Worm (Caenorhabditis elegans) whole organism, L2 larva: Measurements from ENCODE around the gene C53B7.2.

Experiments used
- C34F6.9 ChIP-seq: fragments of 150-350 bp; optimal IDR thresholded peaks from 2 replicates; lab custom pipeline; 2014; ENCODE audit warnings: missing biosample characterization, missing genetic modification characterization
- F13H6.1 ChIP-seq: sonication (generic microtip); optimal IDR thresholded peaks from 2 replicates; lab custom pipeline; 2016; ENCODE audit warnings: missing genetic modification characterization, missing compliant biosample characterization
- R02D3.7 ChIP-seq: fragments of 150-350 bp; optimal IDR thresholded peaks from 2 replicates; lab custom pipeline; 2014; ENCODE audit warnings: missing biosample characterization, missing genetic modification characterization
- ZK546.5 ChIP-seq: sonication (generic microtip); optimal IDR thresholded peaks from 2 replicates; lab custom pipeline; 2017; ENCODE audit warnings: missing biosample characterization, missing genetic modification characterization
- alr-1 ChIP-seq: fragments of 150-350 bp; optimal IDR thresholded peaks from 2 replicates; lab custom pipeline; 2014; ENCODE audit warnings: missing biosample characterization, missing genetic modification characterization
- ama-1 ChIP-seq: fragments of 150-350 bp; optimal IDR thresholded peaks from 2 replicates; lab custom pipeline; 2018; ENCODE audit warnings: inconsistent platforms
- blmp-1 ChIP-seq: sonication (generic microtip); optimal IDR thresholded peaks from 2 replicates; lab custom pipeline; 2017; ENCODE audit warnings: missing genetic modification characterization, mild to moderate bottlenecking, missing compliant biosample characterization, antibody characterized with exemption, moderate library complexity; ENCODE audit not compliant: insufficient read depth
- crh-2 ChIP-seq: sonication (generic microtip); optimal IDR thresholded peaks from 2 replicates; lab custom pipeline; 2017; ENCODE audit warnings: missing biosample characterization, missing genetic modification characterization
- dmd-4 ChIP-seq: sonication (generic microtip); optimal IDR thresholded peaks from 2 replicates; lab custom pipeline; 2017; ENCODE audit warnings: missing biosample characterization, missing genetic modification characterization
- elt-1 ChIP-seq: fragments of 150-350 bp; optimal IDR thresholded peaks from 2 replicates; lab custom pipeline; 2014; ENCODE audit warnings: missing biosample characterization, missing genetic modification characterization
- fos-1 ChIP-seq: fragments of 150-350 bp; optimal IDR thresholded peaks from 2 replicates; lab custom pipeline; 2014; ENCODE audit warnings: missing biosample characterization, missing genetic modification characterization
- lin-11 ChIP-seq: fragments of 150-350 bp; sonication (generic microtip); optimal IDR thresholded peaks from 2 replicates; lab custom pipeline; 2014; ENCODE audit warnings: missing biosample characterization, missing genetic modification characterization, inconsistent platforms, mixed read lengths
- lin-39 ChIP-seq: fragments of 150-350 bp; optimal IDR thresholded peaks from 2 replicates; lab custom pipeline; 2014; ENCODE audit warnings: missing biosample characterization, missing genetic modification reagents, missing genetic modification characterization
- lsy-2 ChIP-seq, 2 experiments: fragments of 150-350 bp in 1 of 2; sonication (generic microtip) in 1 of 2; optimal IDR thresholded peaks; 2 replicates each; lab custom pipeline; 2014 to 2017; ENCODE audit warnings: missing biosample characterization in 2 of 2, missing genetic modification characterization in 2 of 2
- mab-5 ChIP-seq: fragments of 150-350 bp; optimal IDR thresholded peaks from 2 replicates; lab custom pipeline; 2014; ENCODE audit warnings: missing biosample characterization, missing genetic modification characterization
- mbf-1 ChIP-seq: sonication (generic microtip); optimal IDR thresholded peaks from 2 replicates; lab custom pipeline; 2017; ENCODE audit warnings: missing biosample characterization, missing genetic modification characterization
- mdl-1 ChIP-seq, 2 experiments: fragments of 150-350 bp in 1 of 2; sonication (generic microtip) in 1 of 2; optimal IDR thresholded peaks; 2 replicates each; lab custom pipeline; 2017; ENCODE audit warnings: missing biosample characterization in 2 of 2, missing genetic modification characterization in 2 of 2
- nhr-10 ChIP-seq: sonication (generic microtip); optimal IDR thresholded peaks from 2 replicates; lab custom pipeline; 2017; ENCODE audit warnings: missing biosample characterization, missing genetic modification characterization
- nhr-21 ChIP-seq: fragments of 150-350 bp; optimal IDR thresholded peaks from 2 replicates; lab custom pipeline; 2014; ENCODE audit warnings: missing biosample characterization, missing genetic modification characterization
- nhr-23 ChIP-seq: fragments of 150-350 bp; optimal IDR thresholded peaks from 2 replicates; lab custom pipeline; 2014; ENCODE audit warnings: missing biosample characterization, missing genetic modification reagents, missing genetic modification characterization
- nhr-237 ChIP-seq: fragments of 150-350 bp; optimal IDR thresholded peaks from 2 replicates; lab custom pipeline; 2014; ENCODE audit warnings: missing biosample characterization, missing genetic modification characterization
- nhr-25 ChIP-seq: fragments of 150-350 bp; sonication (generic microtip); optimal IDR thresholded peaks from 3 replicates; lab custom pipeline; 2014; ENCODE audit warnings: missing biosample characterization, missing genetic modification characterization
- nhr-6 ChIP-seq: fragments of 150-350 bp; optimal IDR thresholded peaks from 2 replicates; lab custom pipeline; 2014; ENCODE audit warnings: missing biosample characterization, missing genetic modification characterization
- nhr-77 ChIP-seq: fragments of 150-350 bp; optimal IDR thresholded peaks from 2 replicates; lab custom pipeline; 2014; ENCODE audit warnings: missing biosample characterization, missing genetic modification characterization
- peb-1 ChIP-seq: fragments of 150-350 bp; optimal IDR thresholded peaks from 2 replicates; lab custom pipeline; 2014; ENCODE audit warnings: missing biosample characterization, missing genetic modification characterization
- sem-4 ChIP-seq: fragments of 150-350 bp; optimal IDR thresholded peaks from 2 replicates; lab custom pipeline; 2014; ENCODE audit warnings: missing biosample characterization, missing genetic modification reagents, missing genetic modification characterization
- sma-3 ChIP-seq: sonication (generic microtip); optimal IDR thresholded peaks from 2 replicates; lab custom pipeline; 2016; ENCODE audit warnings: missing genetic modification reagents, missing genetic modification characterization, missing compliant biosample characterization
- sma-9 ChIP-seq, 2 experiments: fragments of 150-350 bp in 1 of 2; sonication (generic microtip) in 1 of 2; optimal IDR thresholded peaks; 2 replicates each; lab custom pipeline; 2014 to 2016; ENCODE audit warnings: missing genetic modification characterization in 2 of 2, mild to moderate bottlenecking in 1 of 2, missing biosample characterization in 1 of 2, missing compliant biosample characterization in 1 of 2, missing genetic modification reagents in 1 of 2, moderate library complexity in 1 of 2
- snpc-4 ChIP-seq: fragments of 150-350 bp; optimal IDR thresholded peaks from 2 replicates; lab custom pipeline; 2014; ENCODE audit warnings: missing biosample characterization, missing genetic modification characterization
- unc-55 ChIP-seq: fragments of 150-350 bp; sonication (generic microtip); optimal IDR thresholded peaks from 3 replicates; lab custom pipeline; 2014; ENCODE audit warnings: missing biosample characterization, missing genetic modification reagents, missing genetic modification characterization
- unc-62 ChIP-seq: fragments of 150-350 bp; optimal IDR thresholded peaks from 2 replicates; lab custom pipeline; 2014; ENCODE audit warnings: missing biosample characterization, missing genetic modification reagents, missing genetic modification characterization
- ztf-1 ChIP-seq: fragments of 200-800 bp; sonication (Bioruptor generic); conservative IDR thresholded peaks from 2 replicates; pipeline ENCODE4 v1.3.6; 2022; ENCODE audit warnings: missing genetic modification characterization, missing compliant biosample characterization
- ztf-4 ChIP-seq: fragments of 150-350 bp; optimal IDR thresholded peaks from 2 replicates; lab custom pipeline; 2014; ENCODE audit warnings: missing biosample characterization, missing genetic modification characterization

Gene C53B7.2

DNA sequence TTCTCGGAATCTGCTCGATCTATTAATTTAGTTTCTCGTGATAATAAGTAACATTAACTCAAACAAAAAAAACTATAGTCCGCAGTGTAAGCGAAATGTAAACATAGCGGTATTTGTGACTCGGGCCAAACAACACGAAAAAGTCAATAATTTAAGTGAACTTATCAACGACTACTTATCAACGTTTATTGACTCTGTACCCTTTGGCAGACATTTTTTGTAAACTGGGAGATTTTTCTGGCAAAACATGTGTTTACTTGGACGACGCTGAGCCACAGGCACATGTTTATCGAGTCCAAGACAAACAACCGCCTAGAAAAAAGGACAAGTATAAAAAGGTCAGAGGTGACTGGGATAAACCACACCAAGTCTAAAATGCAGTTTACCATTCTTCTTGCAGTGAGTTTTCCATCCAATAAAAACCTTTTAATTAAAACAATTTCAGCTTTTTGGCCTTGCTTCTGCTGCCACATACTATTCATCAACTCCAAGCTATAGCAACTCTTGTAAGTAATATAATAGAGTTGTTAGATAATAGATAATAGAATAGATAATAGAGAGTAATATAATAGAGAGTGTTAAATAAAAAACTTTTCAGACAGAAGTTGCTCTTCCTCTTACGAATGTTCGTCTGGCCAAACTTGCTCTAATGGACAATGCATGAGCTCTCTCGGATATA lies 1.5 kb upstream of the C53B7.2 start, which contains the start of gene C53B7.3:
TSS of gene C53B7.3 (plus strand) at position 362 of the 679 bp plus-strand sequence.
- TF ChIP-seq F13H6.1 (tag; lab: Kevin White, UChicago) (peak; percentile 34), mdl-1 (tag; optimal IDR thresholded peaks at IDR 0.05; lab: Kevin White, UChicago) (no peak)

DNA sequence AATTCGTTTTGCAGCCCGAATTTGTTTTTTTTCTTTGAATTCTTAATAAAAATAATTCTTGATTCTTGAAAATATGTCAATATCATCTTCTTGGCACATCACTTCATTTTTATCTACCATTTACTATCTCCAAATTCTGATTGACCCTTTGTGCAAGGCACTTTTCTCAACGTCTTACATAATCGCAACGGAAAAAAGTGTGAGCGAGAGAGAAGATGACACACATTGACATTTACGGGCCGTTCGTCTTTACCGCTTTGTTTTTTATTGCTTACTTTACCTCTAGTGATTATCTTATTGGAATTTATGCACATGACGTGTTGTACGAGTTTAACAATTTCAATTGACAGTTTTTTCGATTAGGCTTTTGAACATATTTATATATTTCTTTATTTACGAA lies 2.6 kb downstream of the C53B7.2 start:
- TF ChIP-seq dmd-4 = no peak
- no peak for TF ChIP-seq nhr-25 (tag; lab: Kevin White, UChicago)
- no peak for TF ChIP-seq mbf-1 (tag; lab: Kevin White, UChicago)
- no peak for TF ChIP-seq F13H6.1 (tag; lab: Kevin White, UChicago)
- TF ChIP-seq sma-3 (GFP tag; lab: Kevin White, UChicago) = no peak
- TF ChIP-seq, all 48 proteins: peak for 0

DNA sequence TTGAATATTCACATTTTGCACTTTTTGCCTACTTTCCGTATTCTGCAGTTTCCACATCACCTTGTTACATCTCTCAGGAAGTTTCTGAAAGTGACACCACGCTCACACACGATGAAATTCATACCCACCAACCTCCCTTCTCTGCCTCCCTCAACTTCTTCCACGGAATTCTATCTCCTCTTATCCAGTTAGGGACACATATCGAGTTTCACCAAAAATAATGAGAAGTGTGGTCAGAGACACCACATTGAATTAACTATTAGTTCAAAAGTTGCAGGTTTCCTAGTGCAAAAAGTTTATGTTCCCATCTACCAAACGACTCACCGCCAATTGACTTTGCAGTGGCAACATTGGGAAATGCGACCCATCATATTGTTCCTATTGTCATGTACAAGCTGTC lies 4.4 kb downstream of the C53B7.2 start:
- TF ChIP-seq lin-11 (tag; lab: Kevin White, UChicago) = no peak
- TF ChIP-seq lin-39 = no peak
- TF ChIP-seq sem-4 (tag; lab: Kevin White, UChicago) = no peak
- TF ChIP-seq nhr-21 (tag; lab: Kevin White, UChicago) = no peak
- TF ChIP-seq nhr-77 = no peak
- no peak for TF ChIP-seq ama-1 (lab: Kevin White, UChicago)
- TF ChIP-seq ztf-4 (tag; lab: Kevin White, UChicago) = no peak
- TF ChIP-seq mab-5 (tag; lab: Kevin White, UChicago) = no peak
- TF ChIP-seq nhr-10 (tag; lab: Kevin White, UChicago) = no peak
- TF ChIP-seq elt-1 (tag; lab: Kevin White, UChicago) = no peak
- no peak for TF ChIP-seq F13H6.1 (tag; lab: Kevin White, UChicago)
- no peak for TF ChIP-seq nhr-23

DNA sequence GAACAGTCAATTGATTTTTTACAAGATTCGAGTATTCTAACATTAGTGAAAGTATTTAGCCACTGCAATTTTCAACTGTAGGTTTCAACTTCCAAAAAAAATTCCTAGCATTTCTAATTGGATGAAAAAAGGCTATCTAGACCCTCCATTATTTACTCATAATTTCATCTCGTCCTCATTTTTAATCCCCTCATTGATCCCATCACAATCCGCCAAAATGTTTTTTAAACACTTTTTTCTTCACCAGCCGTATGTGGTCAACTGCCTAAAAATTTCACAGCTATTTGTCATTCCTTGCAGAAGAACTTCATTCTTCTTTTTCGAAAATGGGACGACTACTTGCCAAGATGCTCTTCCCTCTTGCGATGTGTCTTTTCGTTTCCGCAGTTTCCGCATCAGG lies 7.3 kb downstream of the C53B7.2 start, which contains the start of gene rig-3:
TSS of gene rig-3 (plus strand) at position 301 of the 400 bp plus-strand sequence.
- TF ChIP-seq R02D3.7 (no peak), alr-1 (tag; lab: Kevin White, UChicago) (no peak)

DNA sequence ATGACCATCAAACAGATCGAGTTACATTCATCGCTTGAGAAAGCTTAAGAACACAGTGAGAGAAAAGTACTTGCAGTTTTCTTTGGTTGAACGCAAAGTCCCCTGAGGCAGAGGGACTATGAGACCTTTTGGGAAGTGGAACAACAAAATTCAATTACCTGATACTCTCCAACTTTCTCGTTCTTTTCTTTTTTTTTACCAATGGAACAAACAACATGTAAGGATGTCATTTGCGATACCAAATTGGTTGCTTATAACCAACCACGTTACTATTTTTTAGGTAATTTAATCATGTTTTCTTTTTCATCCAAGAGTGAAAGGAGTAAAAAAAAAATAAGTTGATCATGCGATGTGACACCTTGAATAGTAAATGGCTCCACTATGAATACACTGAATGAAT lies 10.8 kb downstream of the C53B7.2 start:
- TF ChIP-seq sma-9 (GFP tag; optimal IDR thresholded peaks at IDR 0.05; lab: Kevin White, UChicago) = peak; percentile 7
- no peak for TF ChIP-seq sma-9 (tag; optimal IDR thresholded peaks at IDR 0.05; lab: Kevin White, UChicago)
- no peak for TF ChIP-seq C34F6.9
- no peak for TF ChIP-seq peb-1

DNA sequence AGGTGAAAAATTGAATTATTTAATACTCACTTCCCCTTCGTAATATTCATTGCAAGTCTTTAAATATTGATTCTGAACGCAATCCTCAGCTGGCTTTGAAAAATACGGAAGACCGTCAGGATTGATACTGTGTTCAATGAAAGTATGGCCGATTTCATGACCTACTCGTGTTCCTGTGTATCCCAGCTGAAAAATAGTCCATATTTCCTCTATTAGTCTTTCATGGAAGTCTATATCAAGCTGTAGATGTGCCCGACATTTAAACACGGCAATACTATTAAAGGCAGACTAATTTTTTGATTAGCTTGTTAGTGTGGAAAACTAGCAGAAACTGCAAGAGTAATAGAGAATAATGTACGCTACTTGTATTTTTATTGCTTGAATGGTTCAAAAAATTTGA lies 15.5 kb downstream of the C53B7.2 start:
- no peak for TF ChIP-seq unc-55 (GFP tag; lab: Kevin White, UChicago)
- no peak for TF ChIP-seq blmp-1 (tag; lab: Kevin White, UChicago)
- no peak for TF ChIP-seq nhr-25 (tag; lab: Kevin White, UChicago)
- TF ChIP-seq ZK546.5 = no peak
- TF ChIP-seq fos-1 (tag; lab: Kevin White, UChicago) = no peak
- TF ChIP-seq F13H6.1 (tag; lab: Kevin White, UChicago) = no peak
- TF ChIP-seq lin-39 = no peak

DNA sequence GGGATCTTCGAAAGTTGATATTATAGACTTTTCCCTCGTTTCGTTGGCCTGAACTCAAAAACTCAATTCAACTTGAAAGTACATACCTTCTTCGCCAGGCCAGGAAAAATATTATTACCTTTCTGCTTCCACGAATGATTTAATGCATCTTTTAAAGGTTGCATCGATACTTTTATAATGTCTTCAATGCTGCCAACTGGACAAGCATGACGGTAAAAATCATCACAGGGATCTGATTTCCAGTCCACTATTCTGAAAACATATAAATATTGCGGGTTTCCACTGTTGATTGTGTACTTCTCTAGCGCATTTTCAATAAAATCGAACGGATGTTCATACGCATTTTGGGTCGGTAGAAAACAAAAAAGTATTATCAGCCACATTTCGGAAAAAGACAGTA lies 17.0 kb downstream of the C53B7.2 start, which contains the start of gene nep-4:
TSS of gene nep-4 (minus strand) at position 393 of the 400 bp plus-strand sequence.
- TF ChIP-seq nhr-237 (tag; lab: Kevin White, UChicago) = no peak
- TF ChIP-seq snpc-4 (tag; lab: Kevin White, UChicago) = no peak
- no peak for TF ChIP-seq unc-62 (GFP tag; lab: Kevin White, UChicago)
- TF ChIP-seq sem-4 (tag; lab: Kevin White, UChicago) = no peak
- TF ChIP-seq nhr-6 (tag; lab: Kevin White, UChicago) = no peak
- TF ChIP-seq crh-2 (tag; lab: Kevin White, UChicago) = no peak
- TF ChIP-seq lin-11 (tag; lab: Kevin White, UChicago) = no peak
- TF ChIP-seq lsy-2 (tag; optimal IDR thresholded peaks at IDR 0.05; lab: Kevin White, UChicago) = no peak
- no peak for TF ChIP-seq sma-3 (GFP tag; lab: Kevin White, UChicago)
- TF ChIP-seq nhr-10 (tag; lab: Kevin White, UChicago) = no peak
- TF ChIP-seq peb-1 = no peak
- TF ChIP-seq nhr-23 = no peak
- no peak for TF ChIP-seq R02D3.7
- TF ChIP-seq ztf-1 (GFP tag; lab: Robert Waterston, UW) = no peak
